Fruit fly (Drosophila melanogaster) whole organism, prepupa: ENCODE results near the gene m-cup.
A peak's percentile ranks its signal among the peaks of the same experiment; 100 is the strongest.

Experiments
- Blimp-1 ChIP-seq: fragments of 200-800 bp; sonication (Bioruptor generic); optimal IDR thresholded peaks from 3 replicates; lab custom pipeline; 2017; ENCODE audit warnings: missing biosample characterization, missing genetic modification characterization, mild to moderate bottlenecking, moderate library complexity, missing genetic modification reagents
- CG10631 ChIP-seq: fragments of 200-800 bp; sonication (Bioruptor generic); optimal IDR thresholded peaks from 2 replicates; lab custom pipeline; 2016; ENCODE audit warnings: missing biosample characterization, missing genetic modification characterization
- CG11294 ChIP-seq: fragments of 200-800 bp; sonication (Bioruptor generic); IDR thresholded peaks from 2 replicates; pipeline ENCODE4 v1.3.6; 2022; ENCODE audit warnings: missing biosample characterization, missing genetic modification characterization
- CG11762 ChIP-seq: fragments of 200-800 bp; sonication (Bioruptor generic); optimal IDR thresholded peaks from 3 replicates; lab custom pipeline; 2016; ENCODE audit warnings: missing biosample characterization, missing genetic modification characterization; ENCODE audit not compliant: insufficient read depth
- CG11902 ChIP-seq: fragments of 200-800 bp; sonication (Bioruptor generic); optimal IDR thresholded peaks from 3 replicates; lab custom pipeline; 2016; ENCODE audit warnings: missing biosample characterization, missing genetic modification characterization
- CG15336 ChIP-seq: fragments of 200-800 bp; sonication (Bioruptor generic); IDR thresholded peaks from 2 replicates; pipeline ENCODE4 v1.3.6; 2022; ENCODE audit warnings: missing biosample characterization, missing genetic modification characterization
- CG3032 ChIP-seq: fragments of 200-800 bp; optimal IDR thresholded peaks from 2 replicates; lab custom pipeline; 2019; ENCODE audit warnings: missing biosample characterization, mild to moderate bottlenecking, missing genetic modification characterization, moderate library complexity
- CG31627 ChIP-seq: fragments of 200-800 bp; sonication (Bioruptor generic); optimal IDR thresholded peaks from 3 replicates; lab custom pipeline; 2016; ENCODE audit warnings: missing biosample characterization, missing genetic modification characterization
- CG32006 ChIP-seq: fragments of 200-800 bp; sonication (Bioruptor generic); optimal IDR thresholded peaks from 3 replicates; lab custom pipeline; 2017; ENCODE audit warnings: missing biosample characterization, mild to moderate bottlenecking, missing genetic modification characterization
- CG3919 ChIP-seq: fragments of 200-800 bp; sonication (Bioruptor generic); optimal IDR thresholded peaks from 3 replicates; lab custom pipeline; 2016; ENCODE audit warnings: missing biosample characterization, missing genetic modification characterization
- CG4318 ChIP-seq: fragments of 200-800 bp; sonication (Bioruptor generic); optimal IDR thresholded peaks from 3 replicates; lab custom pipeline; 2017; ENCODE audit warnings: missing biosample characterization, mild to moderate bottlenecking, missing genetic modification characterization
- CG6163 ChIP-seq: fragments of 200-800 bp; sonication (Bioruptor generic); IDR thresholded peaks from 3 replicates; pipeline ENCODE4 v1.3.6; 2022; ENCODE audit warnings: missing biosample characterization, missing genetic modification characterization
- CG6276 ChIP-seq: fragments of 200-800 bp; sonication (Bioruptor generic); optimal IDR thresholded peaks from 2 replicates; lab custom pipeline; 2017; ENCODE audit warnings: missing biosample characterization, mild to moderate bottlenecking, missing genetic modification characterization
- CG6792 ChIP-seq: fragments of 200-800 bp; sonication (Bioruptor generic); optimal IDR thresholded peaks from 3 replicates; lab custom pipeline; 2016; ENCODE audit warnings: missing biosample characterization, missing genetic modification characterization
- CG8119 ChIP-seq: fragments of 200-800 bp; sonication (Bioruptor generic); IDR thresholded peaks from 3 replicates; pipeline ENCODE4 v1.3.6; 2022; ENCODE audit warnings: missing biosample characterization, missing genetic modification characterization
- CG8319 ChIP-seq: fragments of 200-800 bp; sonication (Bioruptor generic); optimal IDR thresholded peaks from 3 replicates; lab custom pipeline; 2016; ENCODE audit warnings: missing biosample characterization, missing genetic modification characterization
- CG9139 ChIP-seq: fragments of 200-800 bp; sonication (Bioruptor generic); optimal IDR thresholded peaks from 3 replicates; lab custom pipeline; 2017; ENCODE audit warnings: missing biosample characterization, mild to moderate bottlenecking, missing genetic modification characterization
- Eip75B ChIP-seq: fragments of 200-800 bp; sonication (Bioruptor generic); optimal IDR thresholded peaks from 3 replicates; lab custom pipeline; 2016; ENCODE audit warnings: missing biosample characterization, missing genetic modification characterization
- Eip78C ChIP-seq: fragments of 200-800 bp; sonication (Bioruptor generic); peaks from one replicate; lab custom pipeline; 2016; ENCODE audit warnings: missing biosample characterization, missing genetic modification characterization
- Ets21C ChIP-seq: fragments of 200-800 bp; sonication (Bioruptor generic); optimal IDR thresholded peaks from 3 replicates; lab custom pipeline; 2016; ENCODE audit warnings: missing biosample characterization, missing genetic modification characterization
- Ets96B ChIP-seq: fragments of 200-800 bp; optimal IDR thresholded peaks from 2 replicates; lab custom pipeline; 2019; ENCODE audit warnings: missing biosample characterization, mild to moderate bottlenecking, missing genetic modification characterization, moderate library complexity
- Gug ChIP-seq: fragments of 200-800 bp; sonication (Bioruptor generic); IDR thresholded peaks from 2 replicates; pipeline ENCODE4 v1.3.6; 2022; ENCODE audit warnings: missing biosample characterization, missing genetic modification characterization
- Hr38 ChIP-seq: sonication (Bioruptor generic); optimal IDR thresholded peaks from 2 replicates; lab custom pipeline; 2016; ENCODE audit warnings: missing biosample characterization, missing genetic modification characterization
- Hr39 ChIP-seq: fragments of 200-800 bp; sonication (Bioruptor generic); optimal IDR thresholded peaks from 2 replicates; lab custom pipeline; 2016; ENCODE audit warnings: missing biosample characterization, missing genetic modification characterization
- Hr4 ChIP-seq: fragments of 200-800 bp; sonication (Bioruptor generic); optimal IDR thresholded peaks from 3 replicates; lab custom pipeline; 2016; ENCODE audit warnings: missing biosample characterization, missing genetic modification characterization
- Met ChIP-seq: fragments of 200-800 bp; sonication (Bioruptor generic); optimal IDR thresholded peaks from 3 replicates; lab custom pipeline; 2016; ENCODE audit warnings: missing biosample characterization, missing genetic modification characterization
- OdsH ChIP-seq: fragments of 200-800 bp; sonication (Bioruptor generic); optimal IDR thresholded peaks from 3 replicates; lab custom pipeline; 2016; ENCODE audit warnings: missing biosample characterization, missing genetic modification characterization
- Smox ChIP-seq: fragments of 200-800 bp; sonication (Bioruptor generic); optimal IDR thresholded peaks from 3 replicates; lab custom pipeline; 2016; ENCODE audit warnings: missing biosample characterization, missing genetic modification characterization
- Sox14 ChIP-seq: fragments of 200-800 bp; sonication (Bioruptor generic); optimal IDR thresholded peaks from 3 replicates; lab custom pipeline; 2016; ENCODE audit warnings: missing biosample characterization, missing genetic modification characterization
- Sox15 ChIP-seq: fragments of 200-800 bp; sonication (Bioruptor generic); optimal IDR thresholded peaks from 3 replicates; lab custom pipeline; 2016; ENCODE audit warnings: missing biosample characterization, missing genetic modification characterization
- achi ChIP-seq: fragments of 200-800 bp; sonication (Bioruptor generic); optimal IDR thresholded peaks from 3 replicates; lab custom pipeline; 2016; ENCODE audit warnings: missing biosample characterization, missing genetic modification characterization
- acj6 ChIP-seq: fragments of 200-800 bp; sonication (Bioruptor generic); optimal IDR thresholded peaks from 3 replicates; lab custom pipeline; 2016; ENCODE audit warnings: missing biosample characterization, missing genetic modification characterization
- cyc ChIP-seq: fragments of 200-800 bp; sonication (Bioruptor generic); optimal IDR thresholded peaks from 3 replicates; lab custom pipeline; 2016; ENCODE audit warnings: missing biosample characterization, missing genetic modification characterization
- dac ChIP-seq: fragments of 200-800 bp; sonication (Bioruptor generic); optimal IDR thresholded peaks from 2 replicates; lab custom pipeline; 2017; ENCODE audit warnings: missing biosample characterization, mild to moderate bottlenecking, missing genetic modification characterization
- dsx ChIP-seq: fragments of 200-800 bp; optimal IDR thresholded peaks from 3 replicates; lab custom pipeline; 2019; ENCODE audit warnings: missing biosample characterization, mild to moderate bottlenecking, missing genetic modification characterization, moderate library complexity; ENCODE audit not compliant: poor library complexity, severe bottlenecking
- eg ChIP-seq: fragments of 200-800 bp; sonication (Bioruptor generic); IDR thresholded peaks from 3 replicates; pipeline ENCODE4 v1.3.6; 2022; ENCODE audit warnings: missing biosample characterization, missing genetic modification characterization
- esn ChIP-seq: fragments of 200-800 bp; sonication (Bioruptor generic); optimal IDR thresholded peaks from 2 replicates; lab custom pipeline; 2016; ENCODE audit warnings: missing biosample characterization, mild to moderate bottlenecking, missing genetic modification characterization, moderate library complexity
- fd59A ChIP-seq: fragments of 200-800 bp; sonication (Bioruptor generic); optimal IDR thresholded peaks from 2 replicates; lab custom pipeline; 2017; ENCODE audit warnings: missing biosample characterization, mild to moderate bottlenecking, missing genetic modification characterization, missing genetic modification reagents
- fd85E ChIP-seq: fragments of 200-800 bp; sonication (Bioruptor generic); optimal IDR thresholded peaks from 3 replicates; lab custom pipeline; 2016; ENCODE audit warnings: missing biosample characterization, missing genetic modification characterization
- fkh ChIP-seq: fragments of 200-800 bp; sonication (Bioruptor generic); optimal IDR thresholded peaks from 3 replicates; lab custom pipeline; 2017; ENCODE audit warnings: missing biosample characterization, mild to moderate bottlenecking, missing genetic modification characterization, moderate library complexity
- lz ChIP-seq: fragments of 200-800 bp; sonication (Bioruptor generic); optimal IDR thresholded peaks from 3 replicates; lab custom pipeline; 2016; ENCODE audit warnings: missing biosample characterization, missing genetic modification characterization
- net ChIP-seq: fragments of 200-800 bp; sonication (Bioruptor generic); optimal IDR thresholded peaks from 3 replicates; lab custom pipeline; 2016; ENCODE audit warnings: missing biosample characterization, missing genetic modification characterization
- pdm3 ChIP-seq: fragments of 200-800 bp; sonication (Bioruptor generic); optimal IDR thresholded peaks from 3 replicates; lab custom pipeline; 2016; ENCODE audit warnings: missing biosample characterization, missing genetic modification characterization
- salr ChIP-seq, 2 experiments: fragments of 200-800 bp; sonication (Bioruptor generic); optimal IDR thresholded peaks; 3 replicates each; lab custom pipeline; 2016 to 2018; ENCODE audit warnings: missing biosample characterization in 2 of 2, missing genetic modification characterization in 2 of 2, mild to moderate bottlenecking in 1 of 2
- spab ChIP-seq: fragments of 200-800 bp; sonication (Bioruptor generic); optimal IDR thresholded peaks from 2 replicates; lab custom pipeline; 2017; ENCODE audit warnings: missing biosample characterization, mild to moderate bottlenecking, missing genetic modification characterization, missing genetic modification reagents
- ss ChIP-seq, 2 experiments: fragments of 200-800 bp; sonication (Bioruptor generic); optimal IDR thresholded peaks; 2 replicates in 1 of 2; 3 replicates in 1 of 2; lab custom pipeline; 2017 to 2018; ENCODE audit warnings: mild to moderate bottlenecking in 2 of 2, missing biosample characterization in 2 of 2, missing genetic modification characterization in 2 of 2, moderate library complexity in 1 of 2
- svp ChIP-seq: fragments of 200-800 bp; sonication (Bioruptor generic); peaks from one replicate; lab custom pipeline; 2016; ENCODE audit warnings: missing biosample characterization, missing genetic modification characterization
- topi ChIP-seq: fragments of 200-800 bp; sonication (Bioruptor generic); optimal IDR thresholded peaks from 3 replicates; lab custom pipeline; 2016; ENCODE audit warnings: missing biosample characterization, missing genetic modification characterization
- vri ChIP-seq: fragments of 200-800 bp; sonication (Bioruptor generic); optimal IDR thresholded peaks from 3 replicates; lab custom pipeline; 2016; ENCODE audit warnings: missing biosample characterization, mild to moderate bottlenecking, missing genetic modification characterization

m-cup gene

dm6 chr3R:17124177-17124576 is 25.0 kb downstream of the m-cup start, which contains the start of gene CG45079:
Gene CG45079 (plus strand): TSS chr3R:17124477.
- TF ChIP-seq ss (GFP tag; optimal IDR thresholded peaks at IDR 0.05; lab: Kevin White, UChicago) = no peak
- TF ChIP-seq CG15336 (GFP tag; lab: Robert Waterston, UW) = no peak
- TF ChIP-seq, all 60 proteins: peak for 0

- peak; percentile 46 for TF ChIP-seq vri (GFP tag; lab: Kevin White, UChicago)
- peak; percentile 33 for TF ChIP-seq OdsH
- TF ChIP-seq CG31627 (GFP tag; lab: Kevin White, UChicago) = peak; percentile 22
- TF ChIP-seq Hr39 (GFP tag; lab: Kevin White, UChicago) = peak; percentile 35
- no peak for TF ChIP-seq esn
- TF ChIP-seq CG9139 (GFP tag; lab: Kevin White, UChicago) = no peak
- peak; percentile 49 for TF ChIP-seq acj6
- peak; percentile 56 for TF ChIP-seq Smox (GFP tag; lab: Kevin White, UChicago)
- TF ChIP-seq fd59A (GFP tag; lab: Kevin White, UChicago) = no peak
- TF ChIP-seq CG3919 = no peak
- peak; percentile 37 for TF ChIP-seq lz
- no peak for TF ChIP-seq salr (GFP tag; optimal IDR thresholded peaks at IDR 0.05; lab: Kevin White, UChicago)
- TF ChIP-seq CG3032 = no peak
- no peak for TF ChIP-seq Hr38 (GFP tag; lab: Kevin White, UChicago)
- TF ChIP-seq Hr4 (GFP tag; lab: Kevin White, UChicago) = peak; percentile 29
- TF ChIP-seq achi = peak; percentile 5
- peak; percentile 57 for TF ChIP-seq CG32006 (GFP tag; lab: Kevin White, UChicago)
- TF ChIP-seq net (GFP tag; lab: Kevin White, UChicago) = peak; percentile 13
- no peak for TF ChIP-seq fd85E
- no peak for TF ChIP-seq Eip78C (GFP tag; lab: Kevin White, UChicago)
- peak; percentile 61; the same call in 2 of the 3 replicates for TF ChIP-seq CG8119
- peak; percentile 13; the same call in 1 of the 2 replicates for TF ChIP-seq CG11294
- no peak for TF ChIP-seq dac (GFP tag; lab: Kevin White, UChicago)
- no peak for TF ChIP-seq CG6163
- TF ChIP-seq CG6792 = peak; percentile 40
- no peak for TF ChIP-seq topi
- TF ChIP-seq dsx (GFP tag; lab: Kevin White, UChicago) = no peak
- no peak for TF ChIP-seq Ets96B
- peak; percentile 22 for TF ChIP-seq Ets21C
- peak; percentile 27 for TF ChIP-seq Blimp-1 (GFP tag; lab: Kevin White, UChicago)
- no peak for TF ChIP-seq Eip75B (GFP tag; lab: Kevin White, UChicago)
- peak; percentile 88 for TF ChIP-seq svp (GFP tag; lab: Kevin White, UChicago)
- peak; percentile 58 for TF ChIP-seq CG15336 (GFP tag; lab: Robert Waterston, UW)
- TF ChIP-seq fkh (GFP tag; lab: Kevin White, UChicago) = no peak
- TF ChIP-seq pdm3 (GFP tag; lab: Kevin White, UChicago) = no peak
- no peak for TF ChIP-seq spab
- TF ChIP-seq ss (GFP tag; optimal IDR thresholded peaks at IDR 0.05; lab: Kevin White, UChicago) = no peak
- TF ChIP-seq eg (GFP tag; lab: Robert Waterston, UW) = no peak; the same call in 2 of the 3 replicates
- TF ChIP-seq CG11762 = no peak
- TF ChIP-seq Met (GFP tag; lab: Kevin White, UChicago) = peak; percentile 64
- no peak for TF ChIP-seq CG8319 (GFP tag; lab: Kevin White, UChicago)
- peak; percentile 25 for TF ChIP-seq CG6276 (GFP tag; lab: Kevin White, UChicago)
- peak; percentile 12 for TF ChIP-seq CG4318 (GFP tag; lab: Kevin White, UChicago)
- no peak for TF ChIP-seq Sox15 (GFP tag; lab: Kevin White, UChicago)
- TF ChIP-seq CG11902 (GFP tag; lab: Kevin White, UChicago) = no peak
- no peak for TF ChIP-seq Gug
- TF ChIP-seq cyc (GFP tag; lab: Kevin White, UChicago) = peak; percentile 2
- peak; percentile 6 for TF ChIP-seq CG10631
- TF ChIP-seq Sox14 (GFP tag; lab: Kevin White, UChicago) = peak; percentile 15
These were observed 26.3 kb downstream of the m-cup start for dm6 chr3R:17122796-17123504.
